Fruit fly (Drosophila melanogaster) whole organism, wandering third instar larva: ENCODE data around the gene PsGEF.

Source experiments
- Abd-B ChIP-seq: fragments of >200 bp; optimal IDR thresholded peaks from 2 replicates; lab custom pipeline; 2017; ENCODE audit warnings: missing biosample characterization, missing genetic modification characterization
- CG32264 ChIP-seq: fragments of 200-800 bp; sonication (Bioruptor generic); optimal IDR thresholded peaks from 2 replicates; lab custom pipeline; 2016; ENCODE audit warnings: missing biosample characterization, missing genetic modification characterization
- CG9705 ChIP-seq: fragments of 200-800 bp; sonication (Bioruptor generic); optimal IDR thresholded peaks from 2 replicates; lab custom pipeline; 2018; ENCODE audit warnings: missing biosample characterization, mild to moderate bottlenecking, missing genetic modification characterization
- CrebA ChIP-seq: fragments of 200-800 bp; sonication (Bioruptor generic); optimal IDR thresholded peaks from 2 replicates; lab custom pipeline; 2016; ENCODE audit warnings: missing biosample characterization, mild to moderate bottlenecking, missing genetic modification characterization, borderline replicate concordance
- Dfd ChIP-seq: fragments of >200 bp; optimal IDR thresholded peaks from 2 replicates; lab custom pipeline; 2017; ENCODE audit warnings: missing biosample characterization, missing genetic modification characterization
- Dif ChIP-seq: fragments of 200-275, 200-300 bp; sonication (Bioruptor generic); optimal IDR thresholded peaks from 2 replicates; lab custom pipeline; 2018; ENCODE audit warnings: missing biosample characterization, missing genetic modification characterization; ENCODE audit not compliant: partially characterized antibody
- GATAd ChIP-seq: sonication (Bioruptor generic); optimal IDR thresholded peaks from 2 replicates; lab custom pipeline; 2016; ENCODE audit warnings: missing biosample characterization, missing genetic modification characterization
- HLH106 ChIP-seq: fragments of 200-800 bp; optimal IDR thresholded peaks from 3 replicates; lab custom pipeline; 2019; ENCODE audit warnings: missing biosample characterization, mild to moderate bottlenecking, missing genetic modification characterization, moderate library complexity
- Hnf4 ChIP-seq: fragments of 200-800 bp; sonication (Bioruptor generic); optimal IDR thresholded peaks from 2 replicates; lab custom pipeline; 2016; ENCODE audit warnings: missing biosample characterization, mild to moderate bottlenecking, missing genetic modification characterization
- Hr78 ChIP-seq: fragments of >200 bp; optimal IDR thresholded peaks from 2 replicates; lab custom pipeline; 2017; ENCODE audit warnings: missing biosample characterization, missing genetic modification characterization
- Hr83 ChIP-seq: fragments of 200-300 bp; sonication (Bioruptor generic); optimal IDR thresholded peaks from 2 replicates; lab custom pipeline; 2016; ENCODE audit warnings: missing biosample characterization, mild to moderate bottlenecking, missing genetic modification characterization, moderate library complexity; ENCODE audit not compliant: poor library complexity, severe bottlenecking
- Jra ChIP-seq: sonication (Bioruptor generic); optimal IDR thresholded peaks from 2 replicates; lab custom pipeline; 2016; ENCODE audit warnings: missing biosample characterization, missing genetic modification characterization
- Mio ChIP-seq: sonication (Bioruptor generic); optimal IDR thresholded peaks from 2 replicates; lab custom pipeline; 2016; ENCODE audit warnings: missing biosample characterization, missing genetic modification characterization
- Myc ChIP-seq: fragments of >200 bp; optimal IDR thresholded peaks from 2 replicates; lab custom pipeline; 2017
- N ChIP-seq: fragments of >200 bp; optimal IDR thresholded peaks from 2 replicates; lab custom pipeline; 2018; ENCODE audit warnings: missing biosample characterization, missing external identifiers, missing genetic modification characterization
- OdsH ChIP-seq: fragments of 200-800 bp; sonication (Bioruptor generic); optimal IDR thresholded peaks from 2 replicates; lab custom pipeline; 2016; ENCODE audit warnings: missing biosample characterization, mild to moderate bottlenecking, missing genetic modification characterization
- Rel ChIP-seq, 2 experiments: fragments of 200-800 bp; sonication (Bioruptor generic) in 1 of 2; optimal IDR thresholded peaks; 2 replicates in 1 of 2; 3 replicates in 1 of 2; lab custom pipeline; 2016 to 2019; ENCODE audit warnings: mild to moderate bottlenecking in 2 of 2, missing biosample characterization in 2 of 2, missing genetic modification characterization in 2 of 2, moderate library complexity in 1 of 2
- Sp1 ChIP-seq: fragments of 200-800 bp; sonication (Bioruptor generic); optimal IDR thresholded peaks from 3 replicates; lab custom pipeline; 2019; ENCODE audit warnings: missing biosample characterization, mild to moderate bottlenecking, missing genetic modification characterization, moderate library complexity
- Vsx2 ChIP-seq: fragments of 200-300, 225-300 bp; sonication (Bioruptor generic); optimal IDR thresholded peaks from 2 replicates; lab custom pipeline; 2018; ENCODE audit warnings: missing biosample characterization, missing genetic modification characterization; ENCODE audit not compliant: partially characterized antibody
- dl ChIP-seq, 2 experiments: fragments of 175-275, 200-275 bp in 1 of 2; fragments of 200-275 bp in 1 of 2; sonication (Bioruptor generic); optimal IDR thresholded peaks; lab custom pipeline; 2018; ENCODE audit warnings: mild to moderate bottlenecking in 2 of 2, missing biosample characterization in 2 of 2, missing genetic modification characterization in 2 of 2, moderate library complexity in 2 of 2; ENCODE audit not compliant: partially characterized antibody in 2 of 2, insufficient read depth in 1 of 2
- dmrt93B ChIP-seq: fragments of 200-800 bp; sonication (Bioruptor generic); optimal IDR thresholded peaks from 2 replicates; lab custom pipeline; 2018; ENCODE audit warnings: missing biosample characterization, mild to moderate bottlenecking, missing genetic modification characterization
- dsf ChIP-seq: sonication (Bioruptor generic); optimal IDR thresholded peaks from 2 replicates; lab custom pipeline; 2016; ENCODE audit warnings: missing biosample characterization, missing genetic modification characterization, borderline replicate concordance
- ey ChIP-seq: fragments of 200-800 bp; sonication (Bioruptor generic); optimal IDR thresholded peaks from 2 replicates; lab custom pipeline; 2016; ENCODE audit warnings: missing biosample characterization, missing genetic modification characterization
- foxo ChIP-seq, 2 experiments: fragments of 200-800 bp; sonication (Bioruptor generic); optimal IDR thresholded peaks; 2 replicates in 1 of 2; 3 replicates in 1 of 2; lab custom pipeline; 2016 to 2017; ENCODE audit warnings: missing biosample characterization in 2 of 2, missing genetic modification characterization in 2 of 2
- fru ChIP-seq: fragments of 200-800 bp; sonication (Bioruptor generic); optimal IDR thresholded peaks from 3 replicates; lab custom pipeline; 2016; ENCODE audit warnings: missing biosample characterization, mild to moderate bottlenecking, missing genetic modification characterization
- h ChIP-seq: fragments of 200-800 bp; sonication (Bioruptor generic); optimal IDR thresholded peaks from 3 replicates; lab custom pipeline; 2016; ENCODE audit warnings: missing biosample characterization, mild to moderate bottlenecking, missing genetic modification characterization
- jim ChIP-seq: fragments of 175-275, 200-325 bp; sonication (Bioruptor generic); optimal IDR thresholded peaks from 2 replicates; lab custom pipeline; 2016; ENCODE audit warnings: missing biosample characterization, mild to moderate bottlenecking, missing genetic modification characterization
- lola ChIP-seq: fragments of >200 bp; optimal IDR thresholded peaks from 2 replicates; lab custom pipeline; 2017; ENCODE audit warnings: missing biosample characterization, missing genetic modification characterization
- pan ChIP-seq: fragments of >200 bp; optimal IDR thresholded peaks from 2 replicates; lab custom pipeline; 2017
- psq ChIP-seq: fragments of 200-800 bp; sonication (Bioruptor generic); optimal IDR thresholded peaks from 3 replicates; lab custom pipeline; 2017; ENCODE audit warnings: missing biosample characterization, mild to moderate bottlenecking, missing genetic modification characterization, moderate library complexity
- rgr ChIP-seq: fragments of 200-800 bp; sonication (Bioruptor generic); optimal IDR thresholded peaks from 3 replicates; lab custom pipeline; 2016; ENCODE audit warnings: missing biosample characterization, mild to moderate bottlenecking, missing genetic modification characterization
- sage ChIP-seq: fragments of 200-800 bp; sonication (Bioruptor generic); optimal IDR thresholded peaks from 2 replicates; lab custom pipeline; 2016; ENCODE audit warnings: missing biosample characterization, mild to moderate bottlenecking, missing genetic modification characterization
- sv ChIP-seq: fragments of 200-800 bp; sonication (Bioruptor generic); optimal IDR thresholded peaks from 3 replicates; lab custom pipeline; 2016; ENCODE audit warnings: missing biosample characterization, missing genetic modification characterization
- tai ChIP-seq: sonication (Bioruptor generic); optimal IDR thresholded peaks from 2 replicates; lab custom pipeline; 2016; ENCODE audit warnings: missing biosample characterization, missing genetic modification characterization
- usp ChIP-seq: fragments of >200 bp; optimal IDR thresholded peaks from 2 replicates; lab custom pipeline; 2017; ENCODE audit warnings: missing biosample characterization, missing genetic modification characterization
- woc ChIP-seq: sonication (Bioruptor generic); optimal IDR thresholded peaks from 2 replicates; lab custom pipeline; 2016; ENCODE audit warnings: missing biosample characterization, mild to moderate bottlenecking, missing genetic modification characterization

Gene PsGEF

dm6 chrX:2396204-2396882, 8.9 kb upstream of the PsGEF start (continued):
- peak; percentile 34 for TF ChIP-seq ey (GFP tag; lab: Kevin White, UChicago)
- no peak for TF ChIP-seq Hnf4 (GFP tag; lab: Kevin White, UChicago)

dm6 chrX:2394516-2394915, 7.1 kb upstream of the PsGEF start:
- TF ChIP-seq HLH106 = no peak
- no peak for TF ChIP-seq Hr83
- TF ChIP-seq Vsx2 (GFP tag; lab: Kevin White, UChicago) = no peak
- no peak for TF ChIP-seq CrebA (GFP tag; lab: Kevin White, UChicago)
- TF ChIP-seq foxo (GFP tag; optimal IDR thresholded peaks at IDR 0.05; lab: Kevin White, UChicago) = no peak
- no peak for TF ChIP-seq CG9705 (GFP tag; lab: Kevin White, UChicago)
- TF ChIP-seq Abd-B (GFP tag; lab: Kevin White, UChicago) = no peak
- TF ChIP-seq woc (GFP tag; lab: Kevin White, UChicago) = no peak
- no peak for TF ChIP-seq lola
- TF ChIP-seq Sp1 (GFP tag; lab: Kevin White, UChicago) = no peak

dm6 chrX:2383121-2383848, 4.2 kb downstream of the PsGEF start:
- no peak for TF ChIP-seq tai (GFP tag; lab: Kevin White, UChicago)
- no peak for TF ChIP-seq CG9705 (GFP tag; lab: Kevin White, UChicago)
- TF ChIP-seq Dif (GFP tag; lab: Kevin White, UChicago) = no peak
- TF ChIP-seq CrebA (GFP tag; lab: Kevin White, UChicago) = no peak
- TF ChIP-seq rgr (GFP tag; lab: Kevin White, UChicago) = peak; percentile 5
- TF ChIP-seq OdsH (GFP tag; lab: Kevin White, UChicago) = no peak
- peak; percentile 4 for TF ChIP-seq N (GFP tag; lab: Kevin White, UChicago)
- TF ChIP-seq Myc = no peak
- no peak for TF ChIP-seq Abd-B (GFP tag; lab: Kevin White, UChicago)

- TF ChIP-seq psq (GFP tag; lab: Kevin White, UChicago) (no peak), Vsx2 (GFP tag; lab: Kevin White, UChicago) (peak; percentile 61), foxo (GFP tag; optimal IDR thresholded peaks at IDR 0.05; lab: Kevin White, UChicago) (no peak)
These were observed 21.3 kb downstream of the PsGEF start, which contains the start of gene CG2841 for dm6 chrX:2366171-2366570. Gene CG2841 (minus strand): TSS chrX:2366356.

dm6 chrX:2365405-2365804, 22.1 kb downstream of the PsGEF start:
- TF ChIP-seq jim (GFP tag; lab: Kevin White, UChicago) (no peak), woc (GFP tag; lab: Kevin White, UChicago) (no peak), lola (no peak), usp (GFP tag; lab: Kevin White, UChicago) (no peak), Abd-B (GFP tag; lab: Kevin White, UChicago) (no peak), rgr (GFP tag; lab: Kevin White, UChicago) (peak; percentile 37), pan (no peak), CG32264 (GFP tag; lab: Kevin White, UChicago) (no peak), OdsH (GFP tag; lab: Kevin White, UChicago) (peak; percentile 9), ey (GFP tag; lab: Kevin White, UChicago) (peak; percentile 22), Vsx2 (GFP tag; lab: Kevin White, UChicago) (no peak), fru (GFP tag; lab: Kevin White, UChicago) (peak; percentile 57), dl (GFP tag; optimal IDR thresholded peaks at IDR 0.05; lab: Kevin White, UChicago; ENCODE audit: insufficient read depth in 1 of 2, partially characterized antibody in 2 of 2) (no peak), GATAd (no peak), Jra (GFP tag; lab: Kevin White, UChicago) (no peak), dmrt93B (peak; percentile 12), foxo (GFP tag; optimal IDR thresholded peaks at IDR 0.05; lab: Kevin White, UChicago) (peak in 1 of 2 experiments; percentile 55), Dif (GFP tag; lab: Kevin White, UChicago) (no peak), Hnf4 (GFP tag; lab: Kevin White, UChicago) (no peak), sage (no peak), sv (GFP tag; lab: Kevin White, UChicago) (no peak), Mio (GFP tag; lab: Kevin White, UChicago) (no peak), psq (GFP tag; lab: Kevin White, UChicago) (no peak), Dfd (GFP tag; lab: Kevin White, UChicago) (no peak), dsf (GFP tag; lab: Kevin White, UChicago) (no peak), CrebA (GFP tag; lab: Kevin White, UChicago) (no peak), Myc (no peak), Sp1 (GFP tag; lab: Kevin White, UChicago) (no peak), h (GFP tag; lab: Kevin White, UChicago) (peak; percentile 36), Rel (GFP tag; optimal IDR thresholded peaks at IDR 0.05; lab: Kevin White, UChicago) (no peak), Rel (tag; optimal IDR thresholded peaks at IDR 0.05; lab: Kevin White, UChicago) (no peak), Hr78 (GFP tag; lab: Kevin White, UChicago) (no peak), tai (GFP tag; lab: Kevin White, UChicago) (no peak), N (GFP tag; lab: Kevin White, UChicago) (no peak), CG9705 (GFP tag; lab: Kevin White, UChicago) (no peak)
